Fruit fly (Drosophila melanogaster) whole organism, embryonic: ENCODE data around the gene twr.

Source experiments
- Aef1 ChIP-seq: fragments of 200-800 bp; sonication (Bioruptor generic); IDR thresholded peaks from 3 replicates; pipeline ENCODE4 v1.3.6; 2022; ENCODE audit warnings: missing biosample characterization, missing genetic modification characterization
- Atf6 ChIP-seq: fragments of 200-800 bp; sonication (Bioruptor generic); IDR thresholded peaks from 2 replicates; pipeline ENCODE4 v1.3.6; 2022; ENCODE audit warnings: missing biosample characterization, missing genetic modification characterization
- CG10274 ChIP-seq: fragments of 200-800 bp; sonication (Bioruptor generic); optimal IDR thresholded peaks from 3 replicates; lab custom pipeline; 2017; ENCODE audit warnings: missing biosample characterization, mild to moderate bottlenecking, missing genetic modification characterization
- CG12744 ChIP-seq: fragments of 200-800 bp; sonication (Bioruptor generic); optimal IDR thresholded peaks from 2 replicates; lab custom pipeline; 2016; ENCODE audit warnings: missing biosample characterization, missing genetic modification characterization
- CG14667 ChIP-seq: fragments of 200-800 bp; sonication (Bioruptor generic); IDR thresholded peaks from 2 replicates; pipeline ENCODE4 v1.3.6; 2022; ENCODE audit warnings: missing biosample characterization, missing genetic modification characterization
- CG1647 ChIP-seq: fragments of 200-800 bp; sonication (Bioruptor generic); optimal IDR thresholded peaks from 3 replicates; lab custom pipeline; 2016; ENCODE audit warnings: missing biosample characterization, missing genetic modification characterization
- CG17186 ChIP-seq: fragments of 200-800 bp; sonication (Bioruptor generic); optimal IDR thresholded peaks from 3 replicates; lab custom pipeline; 2017; ENCODE audit warnings: missing biosample characterization, missing genetic modification reagents, missing genetic modification characterization
- CG2712 ChIP-seq: fragments of 200-800 bp; optimal IDR thresholded peaks from 3 replicates; lab custom pipeline; 2019; ENCODE audit warnings: missing biosample characterization, mild to moderate bottlenecking, missing genetic modification characterization, moderate library complexity
- CG34422 ChIP-seq: fragments of 200-800 bp; sonication (Bioruptor generic); IDR thresholded peaks from 3 replicates; pipeline ENCODE4 v1.3.6; 2022; ENCODE audit warnings: missing biosample characterization, missing genetic modification characterization
- CG3847 ChIP-seq: fragments of 200-800 bp; sonication (Bioruptor generic); IDR thresholded peaks from 2 replicates; pipeline ENCODE4 v1.3.6; 2022; ENCODE audit warnings: missing biosample characterization, missing genetic modification characterization
- CG5245 ChIP-seq: fragments of 200-800 bp; sonication (Bioruptor generic); optimal IDR thresholded peaks from 3 replicates; lab custom pipeline; 2016; ENCODE audit warnings: missing biosample characterization, missing genetic modification characterization
- CG5953 ChIP-seq: fragments of 200-800 bp; sonication (Bioruptor generic); IDR thresholded peaks from 2 replicates; pipeline ENCODE4 v1.3.6; 2022; ENCODE audit warnings: missing biosample characterization, missing genetic modification characterization
- CG6765 ChIP-seq: fragments of 200-800 bp; sonication (Bioruptor generic); optimal IDR thresholded peaks from 3 replicates; lab custom pipeline; 2017; ENCODE audit warnings: missing biosample characterization, mild to moderate bottlenecking, missing genetic modification characterization
- CG6813 ChIP-seq: fragments of 200-800 bp; sonication (Bioruptor generic); optimal IDR thresholded peaks from 2 replicates; lab custom pipeline; 2017; ENCODE audit warnings: missing biosample characterization, missing genetic modification characterization, mild to moderate bottlenecking, moderate library complexity, missing genetic modification reagents
- CG6854 ChIP-seq: fragments of 200-800 bp; sonication (Bioruptor generic); optimal IDR thresholded peaks from 3 replicates; lab custom pipeline; 2017; ENCODE audit warnings: missing biosample characterization, mild to moderate bottlenecking, missing genetic modification characterization
- CG7357 ChIP-seq: fragments of 200-800 bp; sonication (Bioruptor generic); IDR thresholded peaks from 3 replicates; pipeline ENCODE4 v1.3.6; 2022; ENCODE audit warnings: missing biosample characterization, missing genetic modification characterization
- CG7556 ChIP-seq: fragments of 200-800 bp; sonication (Bioruptor generic); optimal IDR thresholded peaks from 2 replicates; lab custom pipeline; 2017; ENCODE audit warnings: missing biosample characterization, mild to moderate bottlenecking, missing genetic modification characterization
- CG7928 ChIP-seq: fragments of 200-800 bp; sonication (Bioruptor generic); optimal IDR thresholded peaks from 2 replicates; lab custom pipeline; 2017; ENCODE audit warnings: missing biosample characterization, mild to moderate bottlenecking, missing genetic modification characterization
- CG8359 ChIP-seq: fragments of 200-800 bp; sonication (Bioruptor generic); optimal IDR thresholded peaks from 2 replicates; lab custom pipeline; 2017; ENCODE audit warnings: missing biosample characterization, mild to moderate bottlenecking, missing genetic modification characterization, borderline replicate concordance
- CG8765 ChIP-seq: fragments of 200-800 bp; sonication (Bioruptor generic); IDR thresholded peaks from 2 replicates; pipeline ENCODE4 v1.3.6; 2022; ENCODE audit warnings: missing biosample characterization, missing genetic modification characterization
- D ChIP-seq, 2 experiments: fragments of 200-800 bp in 1 of 2; fragments of >200 bp in 1 of 2; sonication (Bioruptor generic) in 1 of 2; optimal IDR thresholded peaks; 2 replicates in 1 of 2; 3 replicates in 1 of 2; lab custom pipeline; 2017; ENCODE audit warnings: mild to moderate bottlenecking in 1 of 2, missing biosample characterization in 1 of 2, missing genetic modification characterization in 1 of 2, missing genetic modification reagents in 1 of 2
- Dp ChIP-seq: fragments of 200-800 bp; sonication (Bioruptor generic); optimal IDR thresholded peaks from 2 replicates; lab custom pipeline; 2018; ENCODE audit warnings: missing biosample characterization, mild to moderate bottlenecking, missing genetic modification characterization, moderate library complexity
- Hmx ChIP-seq: fragments of 200-800 bp; sonication (Bioruptor generic); optimal IDR thresholded peaks from 2 replicates; lab custom pipeline; 2016; ENCODE audit warnings: missing biosample characterization, missing genetic modification characterization
- Hr39 ChIP-seq: fragments of >200 bp; optimal IDR thresholded peaks from 2 replicates; lab custom pipeline; 2017
- Hr78 ChIP-seq, 2 experiments: fragments of 200-800 bp in 1 of 2; fragments of >200 bp in 1 of 2; sonication (Bioruptor generic) in 1 of 2; optimal IDR thresholded peaks; 2 replicates each; lab custom pipeline; 2017 to 2019; ENCODE audit warnings: missing biosample characterization in 2 of 2, missing genetic modification characterization in 2 of 2, mild to moderate bottlenecking in 1 of 2, moderate library complexity in 1 of 2
- Lhr ChIP-seq: fragments of 200-800 bp; sonication (Bioruptor generic); optimal IDR thresholded peaks from 3 replicates; lab custom pipeline; 2017; ENCODE audit warnings: mild to moderate bottlenecking, missing biosample characterization, missing genetic modification reagents, missing genetic modification characterization
- MESR4 ChIP-seq: fragments of 200-800 bp; sonication (Bioruptor generic); optimal IDR thresholded peaks from 2 replicates; lab custom pipeline; 2018; ENCODE audit warnings: missing biosample characterization, mild to moderate bottlenecking, missing genetic modification characterization, moderate library complexity
- Max ChIP-seq: fragments of 200-800 bp; sonication (Bioruptor generic); optimal IDR thresholded peaks from 2 replicates; lab custom pipeline; 2016; ENCODE audit warnings: missing biosample characterization, mild to moderate bottlenecking, missing genetic modification characterization
- Oli ChIP-seq: fragments of 200-800 bp; sonication (Bioruptor generic); optimal IDR thresholded peaks from 2 replicates; lab custom pipeline; 2018; ENCODE audit warnings: missing biosample characterization, mild to moderate bottlenecking, missing genetic modification characterization, moderate library complexity
- Sry-δ ChIP-seq: fragments of 200-800 bp; sonication (Bioruptor generic); optimal IDR thresholded peaks from 2 replicates; lab custom pipeline; 2016; ENCODE audit warnings: missing biosample characterization, missing genetic modification characterization
- dm ChIP-seq: fragments of 200-800 bp; sonication (Bioruptor generic); optimal IDR thresholded peaks from 3 replicates; lab custom pipeline; 2016; ENCODE audit warnings: missing biosample characterization, missing genetic modification characterization
- esg ChIP-seq: fragments of 200-800 bp; sonication (Bioruptor generic); conservative IDR thresholded peaks from 2 replicates; pipeline ENCODE4 v1.3.6; 2022; ENCODE audit warnings: missing biosample characterization, missing genetic modification characterization
- eve ChIP-seq, 2 experiments: fragments of >200 bp; optimal IDR thresholded peaks; 2 replicates each; lab custom pipeline; 2017; ENCODE audit warnings: missing biosample characterization in 2 of 2, missing genetic modification characterization in 2 of 2
- ewg ChIP-seq: fragments of 200-800 bp; sonication (Bioruptor generic); optimal IDR thresholded peaks from 3 replicates; lab custom pipeline; 2017; ENCODE audit warnings: mild to moderate bottlenecking, missing biosample characterization, missing genetic modification reagents, missing genetic modification characterization
- fd102C ChIP-seq: fragments of 200-800 bp; sonication (Bioruptor generic); optimal IDR thresholded peaks from 2 replicates; lab custom pipeline; 2018; ENCODE audit warnings: missing biosample characterization, mild to moderate bottlenecking, missing genetic modification characterization, moderate library complexity
- ftz-f1 ChIP-seq: fragments of 200-800 bp; sonication (Bioruptor generic); optimal IDR thresholded peaks from 2 replicates; lab custom pipeline; 2016; ENCODE audit warnings: missing biosample characterization, missing genetic modification characterization
- grau ChIP-seq: fragments of 200-800 bp; optimal IDR thresholded peaks from 3 replicates; lab custom pipeline; 2019; ENCODE audit warnings: missing biosample characterization, mild to moderate bottlenecking, missing genetic modification characterization, moderate library complexity
- gsb ChIP-seq: fragments of 200-800 bp; sonication (Bioruptor generic); IDR thresholded peaks from 2 replicates; pipeline ENCODE4 v1.3.6; 2022; ENCODE audit warnings: missing biosample characterization, missing genetic modification characterization
- nau ChIP-seq: fragments of 200-800 bp; sonication (Bioruptor generic); optimal IDR thresholded peaks from 3 replicates; lab custom pipeline; 2017; ENCODE audit warnings: missing biosample characterization, mild to moderate bottlenecking, missing genetic modification characterization, missing genetic modification reagents
- prd ChIP-seq, 3 experiments: fragments of >200 bp in 2 of 3; fragments of 200-800 bp in 1 of 3; sonication (Bioruptor generic) in 1 of 3; optimal IDR thresholded peaks in 2 of 3; IDR thresholded peaks in 1 of 3; 2 replicates in 2 of 3; 3 replicates in 1 of 3; pipeline versions ENCODE4 v1.3.6 to Lab custom; 2017 to 2022; ENCODE audit warnings: missing biosample characterization in 1 of 3, missing genetic modification characterization in 1 of 3
- pzg ChIP-seq: fragments of 200-800 bp; sonication (Bioruptor generic); optimal IDR thresholded peaks from 3 replicates; lab custom pipeline; 2018; ENCODE audit warnings: missing biosample characterization, mild to moderate bottlenecking, missing genetic modification characterization, moderate library complexity
- sens ChIP-seq: fragments of 200-800 bp; sonication (Bioruptor generic); peaks from one replicate; lab custom pipeline; 2016; ENCODE audit warnings: missing biosample characterization, missing genetic modification characterization
- shn ChIP-seq: fragments of 200-800 bp; sonication (Bioruptor generic); optimal IDR thresholded peaks from 3 replicates; lab custom pipeline; 2016; ENCODE audit warnings: missing biosample characterization, missing genetic modification characterization
- slp2 ChIP-seq: fragments of 200-800 bp; sonication (Bioruptor generic); optimal IDR thresholded peaks from 2 replicates; lab custom pipeline; 2016; ENCODE audit warnings: missing biosample characterization, missing genetic modification characterization
- tna ChIP-seq: fragments of 200-800 bp; sonication (Bioruptor generic); IDR thresholded peaks from 2 replicates; pipeline ENCODE4 v1.3.6; 2022; ENCODE audit warnings: missing biosample characterization, missing genetic modification characterization; ENCODE audit not compliant: partially characterized antibody
- trem ChIP-seq: fragments of 200-800 bp; optimal IDR thresholded peaks from 3 replicates; lab custom pipeline; 2019; ENCODE audit warnings: missing biosample characterization, mild to moderate bottlenecking, missing genetic modification characterization, moderate library complexity
- twi ChIP-seq: fragments of 200-800 bp; optimal IDR thresholded peaks from 2 replicates; lab custom pipeline; 2019; ENCODE audit warnings: missing biosample characterization, mild to moderate bottlenecking, missing genetic modification characterization, moderate library complexity
- zfh2 ChIP-seq: fragments of 200-800 bp; sonication (Bioruptor generic); optimal IDR thresholded peaks from 2 replicates; lab custom pipeline; 2016; ENCODE audit warnings: missing biosample characterization, missing genetic modification characterization

twr gene

DNA sequence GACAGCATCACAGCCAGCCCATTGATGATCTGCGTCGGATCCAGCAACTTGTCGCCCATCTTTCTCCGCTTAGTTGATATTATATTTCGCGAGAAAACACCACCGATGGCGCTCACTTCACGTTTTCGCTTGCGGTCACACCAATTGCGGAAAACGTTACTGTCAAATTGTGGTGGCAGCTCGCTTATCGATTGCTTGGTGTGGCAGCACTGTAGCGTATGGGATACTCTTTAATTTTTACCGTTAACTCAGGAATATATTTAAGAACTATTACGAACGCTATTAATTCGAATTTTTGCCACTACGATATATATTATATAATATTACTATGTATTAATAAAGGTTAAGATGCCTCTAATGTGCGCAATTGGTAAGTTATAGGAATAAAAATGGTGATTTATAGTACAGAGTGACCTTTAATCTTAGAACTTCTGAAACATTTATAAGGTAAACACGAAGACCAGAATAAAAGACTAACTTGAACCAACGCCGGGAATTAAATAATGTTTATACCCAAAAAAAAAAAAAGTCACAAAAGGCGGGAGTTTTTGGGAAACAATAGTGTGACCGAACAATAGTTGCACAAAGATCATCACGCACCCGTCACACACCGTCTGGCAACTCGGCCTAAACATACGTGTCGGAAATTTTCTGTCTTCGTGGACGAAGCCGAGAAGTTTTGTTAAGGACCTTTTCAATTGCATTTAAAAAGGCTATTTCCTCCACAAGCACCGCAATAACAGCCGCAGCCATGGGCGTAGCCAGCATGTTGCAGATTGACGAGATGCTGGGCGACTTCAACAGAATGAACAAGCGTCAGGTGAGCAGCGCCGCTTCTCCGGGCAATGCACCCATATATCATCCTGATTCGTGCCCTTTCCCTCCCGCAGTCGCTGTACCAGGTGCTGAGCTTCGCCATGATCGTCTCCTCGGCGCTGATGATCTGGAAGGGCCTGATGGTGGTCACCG, at the start of gene twr, which contains the start of gene CG1307 (continued):
- TF ChIP-seq CG14667 (GFP tag; lab: Robert Waterston, UW) (peak; percentile 6; the same call in 1 of the 2 replicates), twi (tag; lab: Kevin White, UChicago) (no peak), ewg (no peak), CG34422 (GFP tag; lab: Robert Waterston, UW) (no peak), prd (optimal IDR thresholded peaks at IDR 0.05; lab: Kevin White, UChicago) (no peak), prd (GFP tag; IDR thresholded peaks at IDR 0.05; lab: Robert Waterston, UW) (peak; percentile 26; the same call in 1 of the 3 replicates), CG7357 (GFP tag; lab: Robert Waterston, UW) (no peak), dm (GFP tag; lab: Kevin White, UChicago) (peak; percentile 50), CG12744 (GFP tag; lab: Kevin White, UChicago) (no peak), CG3847 (peak; percentile 22; the same call in 1 of the 2 replicates), pzg (peak; percentile 74), D (optimal IDR thresholded peaks at IDR 0.05; lab: Kevin White, UChicago) (no peak), D (GFP tag; optimal IDR thresholded peaks at IDR 0.05; lab: Kevin White, UChicago) (no peak), CG6854 (GFP tag; lab: Kevin White, UChicago) (no peak), Max (peak; percentile 22), CG8359 (GFP tag; lab: Kevin White, UChicago) (no peak), Hr78 (GFP tag; optimal IDR thresholded peaks at IDR 0.05; lab: Kevin White, UChicago) (no peak), CG17186 (GFP tag; lab: Kevin White, UChicago) (peak; percentile 33), CG6813 (GFP tag; lab: Kevin White, UChicago) (peak; percentile 10), CG7928 (GFP tag; lab: Kevin White, UChicago) (no peak), nau (GFP tag; lab: Kevin White, UChicago) (no peak), Atf6 (GFP tag; lab: Robert Waterston, UW) (no peak), Oli (tag; lab: Kevin White, UChicago) (no peak), ftz-f1 (GFP tag; lab: Kevin White, UChicago) (no peak), Sry-δ (GFP tag; lab: Kevin White, UChicago) (peak; percentile 21), eve (GFP tag; optimal IDR thresholded peaks at IDR 0.05; lab: Kevin White, UChicago) (no peak), zfh2 (GFP tag; lab: Kevin White, UChicago) (no peak), Lhr (GFP tag; lab: Kevin White, UChicago) (peak; percentile 29), Dp (GFP tag; lab: Kevin White, UChicago) (peak; percentile 70), CG8765 (GFP tag; lab: Robert Waterston, UW) (no peak), CG1647 (GFP tag; lab: Kevin White, UChicago) (no peak), Hr39 (lab: Kevin White, UChicago) (no peak), sens (GFP tag; lab: Kevin White, UChicago) (no peak), grau (no peak), CG5245 (GFP tag; lab: Kevin White, UChicago) (no peak), CG2712 (tag; lab: Kevin White, UChicago) (peak; percentile 69), slp2 (GFP tag; lab: Kevin White, UChicago) (no peak), esg (no peak), trem (tag; lab: Kevin White, UChicago) (peak; percentile 79), shn (no peak), Aef1 (GFP tag; lab: Robert Waterston, UW) (peak; percentile 24; the same call in 1 of the 3 replicates), CG7556 (no peak), CG5953 (GFP tag; lab: Robert Waterston, UW) (no peak), MESR4 (GFP tag; lab: Kevin White, UChicago) (peak; percentile 85), Hmx (GFP tag; lab: Kevin White, UChicago) (no peak), gsb (GFP tag; lab: Robert Waterston, UW) (no peak), tna (GFP tag; lab: Robert Waterston, UW) (no peak), CG10274 (GFP tag; lab: Kevin White, UChicago) (no peak), CG6765 (GFP tag; lab: Kevin White, UChicago) (no peak), fd102C (no peak)
